Fruit fly (Drosophila melanogaster) Kc167 (cell line): Measurements from ENCODE around the gene Gr36a.

Experiments used
- Myc ChIP-seq: fragments of >200 bp; optimal IDR thresholded peaks from 2 replicates; lab custom pipeline; 2017; ENCODE audit warnings: missing external identifiers
- h ChIP-seq: fragments of >200 bp; optimal IDR thresholded peaks from 3 replicates; lab custom pipeline; 2018; ENCODE audit warnings: missing external identifiers
- psq ChIP-seq: fragments of >200 bp; optimal IDR thresholded peaks from 2 replicates; lab custom pipeline; 2017; ENCODE audit warnings: missing external identifiers
- ttk ChIP-seq: sonication (Bioruptor generic); optimal IDR thresholded peaks from 2 replicates; lab custom pipeline; 2017; ENCODE audit warnings: missing external identifiers

DNA sequence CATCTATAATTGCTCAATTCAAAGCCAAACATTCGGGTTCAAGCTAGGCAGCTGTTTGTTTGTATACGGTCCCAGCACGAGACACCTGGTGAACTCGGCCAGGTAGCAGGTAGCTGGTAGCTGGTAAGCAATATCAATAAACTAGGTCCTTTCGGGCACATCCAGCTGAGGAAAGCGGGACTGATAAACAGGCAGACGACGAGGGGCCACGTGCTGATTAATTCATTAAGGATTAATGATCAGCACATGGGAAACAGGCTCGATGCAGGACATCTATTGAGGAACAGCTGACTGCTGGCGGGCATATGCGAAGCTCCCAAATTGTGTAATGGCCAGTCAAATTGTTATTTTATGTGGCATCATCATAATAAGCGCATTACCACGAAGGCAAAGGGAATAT lies 45.8 kb downstream of the Gr36a start:
- TF ChIP-seq Myc (lab: Kevin White, UChicago) (no peak), psq (no peak), h (lab: Kevin White, UChicago) (no peak), ttk (lab: Kevin White, UChicago) (no peak)
